Fruit fly (Drosophila melanogaster) whole organism, pupa: Measurements from ENCODE around the gene eIF3h.

Experiments
- CG10348 ChIP-seq: fragments of 200-800 bp; sonication (Bioruptor generic); IDR thresholded peaks from 2 replicates; pipeline ENCODE4 v1.3.6; 2022; ENCODE audit warnings: missing biosample characterization, missing genetic modification characterization
- CG12605 ChIP-seq: fragments of 200-800 bp; sonication (Bioruptor generic); IDR thresholded peaks from 2 replicates; pipeline ENCODE4 v1.3.6; 2022; ENCODE audit warnings: missing biosample characterization, missing genetic modification characterization
- CG13204 ChIP-seq: fragments of 200-800 bp; sonication (Bioruptor generic); optimal IDR thresholded peaks from 2 replicates; lab custom pipeline; 2018; ENCODE audit warnings: missing biosample characterization, mild to moderate bottlenecking, missing genetic modification characterization, moderate library complexity
- CG14655 ChIP-seq: fragments of 200-800 bp; sonication (Bioruptor generic); optimal IDR thresholded peaks from 3 replicates; lab custom pipeline; 2017; ENCODE audit warnings: mild to moderate bottlenecking, missing biosample characterization, missing genetic modification reagents, missing genetic modification characterization
- CG15710 ChIP-seq: fragments of 200-800 bp; sonication (Bioruptor generic); optimal IDR thresholded peaks from 2 replicates; lab custom pipeline; 2018; ENCODE audit warnings: missing biosample characterization, mild to moderate bottlenecking, missing genetic modification characterization, moderate library complexity
- CG17806 ChIP-seq: fragments of 200-800 bp; sonication (Bioruptor generic); optimal IDR thresholded peaks from 2 replicates; lab custom pipeline; 2018; ENCODE audit warnings: missing biosample characterization, mild to moderate bottlenecking, missing genetic modification characterization, moderate library complexity
- CG32121 ChIP-seq: fragments of 200-800 bp; sonication (Bioruptor generic); IDR thresholded peaks from 2 replicates; pipeline ENCODE4 v1.3.6; 2022; ENCODE audit warnings: missing biosample characterization, missing genetic modification characterization
- CG34367 ChIP-seq: fragments of 200-800 bp; sonication (Bioruptor generic); optimal IDR thresholded peaks from 2 replicates; lab custom pipeline; 2018; ENCODE audit warnings: missing biosample characterization, mild to moderate bottlenecking, missing genetic modification characterization
- CG4496 ChIP-seq: fragments of 200-800 bp; sonication (Bioruptor generic); IDR thresholded peaks from 3 replicates; pipeline ENCODE4 v1.3.6; 2022; ENCODE audit warnings: missing biosample characterization, missing genetic modification characterization
- CG8159 ChIP-seq: fragments of 200-800 bp; sonication (Bioruptor generic); optimal IDR thresholded peaks from 3 replicates; lab custom pipeline; 2018; ENCODE audit warnings: missing biosample characterization, mild to moderate bottlenecking, missing genetic modification characterization, moderate library complexity
- CG8301 ChIP-seq: fragments of 200-800 bp; sonication (Bioruptor generic); optimal IDR thresholded peaks from 2 replicates; lab custom pipeline; 2018; ENCODE audit warnings: missing biosample characterization, mild to moderate bottlenecking, missing genetic modification characterization
- CG9948 ChIP-seq: fragments of 200-800 bp; sonication (Bioruptor generic); optimal IDR thresholded peaks from 2 replicates; lab custom pipeline; 2018; ENCODE audit warnings: missing biosample characterization, mild to moderate bottlenecking, missing genetic modification characterization, moderate library complexity
- D1 ChIP-seq: fragments of 200-800 bp; sonication (Bioruptor generic); optimal IDR thresholded peaks from 2 replicates; lab custom pipeline; 2018; ENCODE audit warnings: missing biosample characterization, mild to moderate bottlenecking, missing genetic modification characterization, moderate library complexity
- EcR ChIP-seq: fragments of 200-800 bp; sonication (Bioruptor generic); optimal IDR thresholded peaks from 3 replicates; lab custom pipeline; 2019; ENCODE audit warnings: missing biosample characterization, missing genetic modification characterization, mild to moderate bottlenecking, moderate library complexity, missing genetic modification reagents
- Ets98B ChIP-seq: fragments of 200-800 bp; sonication (Bioruptor generic); IDR thresholded peaks from 2 replicates; pipeline ENCODE4 v1.3.6; 2022; ENCODE audit warnings: missing biosample characterization, missing genetic modification characterization
- Pif1A ChIP-seq: fragments of 200-800 bp; sonication (Bioruptor generic); optimal IDR thresholded peaks from 3 replicates; lab custom pipeline; 2016; ENCODE audit warnings: missing biosample characterization, missing genetic modification characterization
- Pif1B ChIP-seq: fragments of 200-800 bp; sonication (Bioruptor generic); optimal IDR thresholded peaks from 3 replicates; lab custom pipeline; 2016; ENCODE audit warnings: missing biosample characterization, missing genetic modification characterization
- Snoo ChIP-seq: fragments of 200-800 bp; sonication (Bioruptor generic); optimal IDR thresholded peaks from 3 replicates; lab custom pipeline; 2017; ENCODE audit warnings: missing biosample characterization, mild to moderate bottlenecking, missing genetic modification characterization, inconsistent platforms
- fd96Ca ChIP-seq: fragments of 200-800 bp; sonication (Bioruptor generic); IDR thresholded peaks from 3 replicates; pipeline ENCODE4 v1.3.6; 2022; ENCODE audit warnings: missing biosample characterization, missing genetic modification characterization
- gl ChIP-seq: fragments of 200-800 bp; sonication (Bioruptor generic); optimal IDR thresholded peaks from 2 replicates; lab custom pipeline; 2018; ENCODE audit warnings: missing biosample characterization, mild to moderate bottlenecking, missing genetic modification characterization
- rn ChIP-seq: fragments of 200-800 bp; sonication (Bioruptor generic); IDR thresholded peaks from 2 replicates; pipeline ENCODE4 v1.3.6; 2022; ENCODE audit warnings: missing biosample characterization, missing genetic modification characterization

Gene eIF3h

dm6 chr2L:5088649-5089270, 35.9 kb upstream of the eIF3h start:
- no peak for TF ChIP-seq Pif1B
- TF ChIP-seq CG8301 (tag; lab: Kevin White, UChicago) = no peak
- TF ChIP-seq fd96Ca (GFP tag; lab: Robert Waterston, UW) = no peak
- no peak for TF ChIP-seq CG15710 (tag; lab: Kevin White, UChicago)
- no peak for TF ChIP-seq EcR (GFP tag; lab: Kevin White, UChicago)
- TF ChIP-seq CG4496 (GFP tag; lab: Robert Waterston, UW) = no peak
- TF ChIP-seq Ets98B (GFP tag; lab: Robert Waterston, UW) = no peak

dm6 chr2L:5086905-5087522, 34.1 kb upstream of the eIF3h start:
- peak; percentile 71 for TF ChIP-seq CG12605 (GFP tag; lab: Robert Waterston, UW)
- TF ChIP-seq fd96Ca (GFP tag; lab: Robert Waterston, UW) = peak; percentile 69; the same call in 2 of the 3 replicates
- TF ChIP-seq CG9948 (tag; lab: Kevin White, UChicago) = peak; percentile 83
- peak; percentile 87 for TF ChIP-seq CG8159 (tag; lab: Kevin White, UChicago)
- no peak for TF ChIP-seq rn
- peak; percentile 86 for TF ChIP-seq CG14655 (GFP tag; lab: Kevin White, UChicago)
- TF ChIP-seq Pif1A (GFP tag; lab: Kevin White, UChicago) = peak; percentile 90
- peak; percentile 62 for TF ChIP-seq CG32121 (GFP tag; lab: Robert Waterston, UW)
- TF ChIP-seq gl (tag; lab: Kevin White, UChicago) = peak; percentile 72
- peak; percentile 81 for TF ChIP-seq CG17806 (tag; lab: Kevin White, UChicago)
- peak; percentile 85 for TF ChIP-seq CG15710 (tag; lab: Kevin White, UChicago)
- no peak for TF ChIP-seq CG10348 (GFP tag; lab: Robert Waterston, UW)
- peak; percentile 66 for TF ChIP-seq CG13204
- peak; percentile 13 for TF ChIP-seq EcR (GFP tag; lab: Kevin White, UChicago)
- TF ChIP-seq Snoo (tag; lab: Kevin White, UChicago) = peak; percentile 84
- TF ChIP-seq D1 (tag; lab: Kevin White, UChicago) = peak; percentile 76
- peak; percentile 78 for TF ChIP-seq CG34367
- TF ChIP-seq CG8301 (tag; lab: Kevin White, UChicago) = peak; percentile 83
- peak; percentile 81 for TF ChIP-seq CG4496 (GFP tag; lab: Robert Waterston, UW)
- TF ChIP-seq Ets98B (GFP tag; lab: Robert Waterston, UW) = peak; percentile 55
- TF ChIP-seq Pif1B = peak; percentile 92

dm6 chr2L:5085561-5085960, 32.7 kb upstream of the eIF3h start:
- TF ChIP-seq CG32121 (GFP tag; lab: Robert Waterston, UW) = 0 out of 2 replicates have a peak, but pooled peaks have one; percentile 29
- TF ChIP-seq Ets98B (GFP tag; lab: Robert Waterston, UW) = peak; percentile 31; the same call in 1 of the 2 replicates
- no peak for TF ChIP-seq D1 (tag; lab: Kevin White, UChicago)
- TF ChIP-seq CG14655 (GFP tag; lab: Kevin White, UChicago) = peak; percentile 1
- peak; percentile 53 for TF ChIP-seq Pif1A (GFP tag; lab: Kevin White, UChicago)
- no peak for TF ChIP-seq EcR (GFP tag; lab: Kevin White, UChicago)
- TF ChIP-seq CG12605 (GFP tag; lab: Robert Waterston, UW) = no peak
- TF ChIP-seq rn = no peak
- no peak for TF ChIP-seq CG8159 (tag; lab: Kevin White, UChicago)
- no peak for TF ChIP-seq CG34367
- peak; percentile 20 for TF ChIP-seq CG9948 (tag; lab: Kevin White, UChicago)
- TF ChIP-seq CG13204 = no peak
- peak; percentile 20 for TF ChIP-seq CG17806 (tag; lab: Kevin White, UChicago)
- peak; percentile 24 for TF ChIP-seq CG8301 (tag; lab: Kevin White, UChicago)
- peak; percentile 36 for TF ChIP-seq Snoo (tag; lab: Kevin White, UChicago)
- peak; percentile 1 for TF ChIP-seq Pif1B
- no peak for TF ChIP-seq CG4496 (GFP tag; lab: Robert Waterston, UW)
- peak; percentile 22 for TF ChIP-seq CG15710 (tag; lab: Kevin White, UChicago)
- TF ChIP-seq fd96Ca (GFP tag; lab: Robert Waterston, UW) = no peak
- no peak for TF ChIP-seq CG10348 (GFP tag; lab: Robert Waterston, UW)
- TF ChIP-seq gl (tag; lab: Kevin White, UChicago) = no peak

- TF ChIP-seq CG13204 (no peak), EcR (GFP tag; lab: Kevin White, UChicago) (peak; percentile 5), CG8301 (tag; lab: Kevin White, UChicago) (no peak), rn (no peak), CG4496 (GFP tag; lab: Robert Waterston, UW) (no peak), gl (tag; lab: Kevin White, UChicago) (no peak), Pif1A (GFP tag; lab: Kevin White, UChicago) (peak; percentile 5), CG8159 (tag; lab: Kevin White, UChicago) (no peak), CG32121 (GFP tag; lab: Robert Waterston, UW) (peak; percentile 14; the same call in 1 of the 2 replicates)
Observed at dm6 chr2L:5084586-5085257, 31.8 kb upstream of the eIF3h start.
